Worm (Caenorhabditis elegans) whole organism, L4/young adult: ENCODE results near the gene Y61A9LA.7.

Experiments used
- W03F9.2 ChIP-seq: fragments of 150-350 bp; optimal IDR thresholded peaks from 2 replicates; lab custom pipeline; 2014; ENCODE audit warnings: missing biosample characterization, missing genetic modification characterization
- dao-5 ChIP-seq: sonication (generic microtip); optimal IDR thresholded peaks from 2 replicates; lab custom pipeline; 2016; ENCODE audit warnings: missing genotype, missing genetic modification characterization, moderate library complexity, missing compliant biosample characterization
- him-1 ChIP-seq: sonication (generic microtip); optimal IDR thresholded peaks from 2 replicates; lab custom pipeline; 2016; ENCODE audit warnings: missing genotype, missing genetic modification reagents, missing genetic modification characterization, missing compliant biosample characterization

DNA sequence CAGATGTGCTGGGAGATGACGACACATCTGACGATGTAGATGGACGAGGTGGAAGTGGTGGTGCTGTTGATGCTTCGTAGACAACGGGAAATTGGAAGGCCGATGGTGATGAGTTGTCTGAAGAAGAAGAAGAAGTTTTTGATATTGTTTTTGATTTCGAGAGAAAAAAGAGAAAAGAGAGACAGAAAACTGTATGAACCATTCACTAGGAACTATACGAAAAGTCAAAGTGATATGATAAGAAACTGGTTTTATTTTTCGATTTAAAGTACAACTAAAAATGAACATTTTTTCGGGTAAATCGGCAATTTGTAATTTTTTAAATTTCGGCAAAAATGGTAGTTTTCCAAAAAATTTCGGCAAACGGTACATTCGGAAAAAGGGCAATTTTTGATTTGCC lies 40.9 kb downstream of the Y61A9LA.7 start:
- TF ChIP-seq him-1 (tag; lab: Kevin White, UChicago) (no peak), dao-5 (tag; lab: Kevin White, UChicago) (no peak), W03F9.2 (tag; lab: Kevin White, UChicago) (no peak)
